Fruit fly (Drosophila melanogaster): ENCODE results near the gene Dhod.

DNA sequence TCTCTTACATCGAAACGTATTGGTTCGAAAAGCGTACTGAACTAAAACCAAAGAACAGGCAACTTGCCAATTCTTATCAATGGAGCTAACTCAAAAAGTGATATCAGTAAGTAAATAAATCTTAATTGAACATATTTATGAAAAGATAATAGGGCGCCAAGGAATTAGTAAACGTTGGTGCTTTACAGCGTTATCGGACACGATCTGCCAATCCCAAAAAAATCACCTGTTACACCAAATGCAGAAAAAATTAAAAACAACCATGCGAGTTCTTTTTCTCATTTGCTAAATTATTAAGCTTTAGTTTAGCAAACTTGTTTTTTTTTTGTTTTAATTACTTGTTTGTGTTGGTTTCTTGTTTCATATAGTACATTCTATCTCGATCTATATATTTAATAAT lies 1.9 kb upstream of the Dhod start, which contains the start of gene CG42489:
- TF ChIP-seq CTCF (optimal IDR thresholded peaks at IDR 0.05) (no peak), CG8478 (optimal IDR thresholded peaks at IDR 0.05) (no peak)
